Worm (Caenorhabditis elegans) whole organism, L4/young adult: Measurements from ENCODE around the gene srz-31.

ENCODE experiments used
- W03F9.2 ChIP-seq: fragments of 150-350 bp; optimal IDR thresholded peaks from 2 replicates; lab custom pipeline; 2014; ENCODE audit warnings: missing biosample characterization, missing genetic modification characterization
- him-1 ChIP-seq: sonication (generic microtip); optimal IDR thresholded peaks from 2 replicates; lab custom pipeline; 2016; ENCODE audit warnings: missing genotype, missing genetic modification reagents, missing genetic modification characterization, missing compliant biosample characterization

ce11 chrIV:14103054-14103453 lies 34.1 kb upstream of the srz-31 start, which contains the start of gene F52B11.5:
- TF ChIP-seq W03F9.2 (tag; lab: Kevin White, UChicago) (no peak), him-1 (tag; lab: Kevin White, UChicago) (no peak)
